ENCODE assay signal across 2 fruit fly cellular contexts in genomic region chr3R:8106909-8107841, dm6.
TF ChIP-seq lines count a peak whose summit lies in the region.

No protein-coding gene starts in this region.

TF ChIP-seq in whole organism, embryonic, 481 proteins besides CTCF, POLR2A, EP300 and RAD21 (continued from another document):
- TF ChIP-seq CG2116 (GFP tag; optimal IDR thresholded peaks at IDR 0.05; lab: Kevin White, UChicago) (peak; percentile 5), gem (tag; optimal IDR thresholded peaks at IDR 0.05; lab: Kevin White, UChicago) (peak; percentile 0), ATbp (GFP tag; optimal IDR thresholded peaks at IDR 0.05; lab: Kevin White, UChicago) (peak; percentile 4), CG7745 (tag; optimal IDR thresholded peaks at IDR 0.05; lab: Kevin White, UChicago) (no peak), nom (GFP tag; optimal IDR thresholded peaks at IDR 0.05; lab: Kevin White, UChicago) (peak; percentile 67)

TF ChIP-seq in whole organism, prepupa, 60 proteins besides CTCF, POLR2A, EP300 and RAD21 (continued from another document):
- TF ChIP-seq net (GFP tag; optimal IDR thresholded peaks at IDR 0.05; lab: Kevin White, UChicago), result peak; percentile 0
- peak; percentile 38 for TF ChIP-seq pdm3 (GFP tag; optimal IDR thresholded peaks at IDR 0.05; lab: Kevin White, UChicago)
- TF ChIP-seq CG6792 (GFP tag; optimal IDR thresholded peaks at IDR 0.05; lab: Kevin White, UChicago), result peak; percentile 40
- TF ChIP-seq CG32006 (GFP tag; optimal IDR thresholded peaks at IDR 0.05; lab: Kevin White, UChicago), result peak; percentile 89
- TF ChIP-seq achi (GFP tag; optimal IDR thresholded peaks at IDR 0.05; lab: Kevin White, UChicago), result peak; percentile 60
- no peak; the same call in 1 of the 2 replicates for TF ChIP-seq CG15336 (GFP tag; IDR thresholded peaks at IDR 0.05; lab: Robert Waterston, UW)
- TF ChIP-seq eg (GFP tag; IDR thresholded peaks at IDR 0.05; lab: Robert Waterston, UW), result peak; percentile 56; the same call in 1 of the 3 replicates
- TF ChIP-seq CG8119 (GFP tag; IDR thresholded peaks at IDR 0.05; lab: Robert Waterston, UW), result peak; percentile 5; the same call in 1 of the 3 replicates
- TF ChIP-seq acj6 (GFP tag; optimal IDR thresholded peaks at IDR 0.05; lab: Kevin White, UChicago), result peak; percentile 49
- no peak for TF ChIP-seq CG8632 (GFP tag; optimal IDR thresholded peaks at IDR 0.05; lab: Kevin White, UChicago)
- TF ChIP-seq CG11762 (GFP tag; optimal IDR thresholded peaks at IDR 0.05; lab: Kevin White, UChicago; ENCODE audit: insufficient read depth), result peak; percentile 7
- TF ChIP-seq dac (GFP tag; optimal IDR thresholded peaks at IDR 0.05; lab: Kevin White, UChicago), result peak; percentile 70
- TF ChIP-seq Sox102F (GFP tag; optimal IDR thresholded peaks at IDR 0.05; lab: Kevin White, UChicago), result no peak
- no peak for TF ChIP-seq CG11294 (GFP tag; IDR thresholded peaks at IDR 0.05; lab: Robert Waterston, UW)
- TF ChIP-seq vri (GFP tag; optimal IDR thresholded peaks at IDR 0.05; lab: Kevin White, UChicago), result no peak
TF ChIP-seq in whole organism, prepupa: peak in this region for 26.
